Worm (Caenorhabditis elegans): ENCODE results near the gene fbn-1.

DNA sequence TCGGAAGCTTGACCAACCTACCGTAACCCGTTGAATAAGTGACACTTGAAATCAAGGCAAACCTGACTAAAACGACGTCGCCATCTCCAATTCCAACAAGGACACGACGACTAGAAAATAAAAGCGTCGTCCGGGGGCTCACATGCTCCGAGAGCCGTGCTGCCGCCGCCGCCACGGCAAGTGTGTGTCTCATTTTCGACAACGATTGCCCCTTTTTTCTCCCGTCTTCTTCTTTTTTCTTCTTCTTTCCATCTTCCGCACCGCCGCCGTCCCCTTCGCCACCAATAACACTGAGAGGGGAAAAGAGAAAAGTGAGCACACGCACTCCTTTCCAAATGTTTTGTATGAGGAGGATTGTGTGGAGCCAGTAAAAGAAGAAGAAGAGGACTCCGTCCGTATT, 36.0 kb downstream of the fbn-1 start:
- TF ChIP-seq ztf-11 (tag; optimal IDR thresholded peaks at IDR 0.05) (no peak), fkh-10 (GFP tag; optimal IDR thresholded peaks at IDR 0.05) (no peak), lin-39 (tag; optimal IDR thresholded peaks at IDR 0.05) (no peak), skn-1 (tag; optimal IDR thresholded peaks at IDR 0.05) (no peak), mdl-1 (tag; optimal IDR thresholded peaks at IDR 0.05) (no peak), pqm-1 (tag; optimal IDR thresholded peaks at IDR 0.05) (no peak), R02D3.7 (tag; optimal IDR thresholded peaks at IDR 0.05) (no peak)

Data from whole organism, L3 larva.